Fruit fly (Drosophila melanogaster): ENCODE data around the gene La.

La gene

dm6 chr2L:20326317-20326716 lies 23.5 kb downstream of the La start (continued):
- TF ChIP-seq lilli (GFP tag; optimal IDR thresholded peaks at IDR 0.05) (peak; percentile 54), lab (GFP tag; optimal IDR thresholded peaks at IDR 0.05) (peak; percentile 85), Nf-YB (GFP tag; optimal IDR thresholded peaks at IDR 0.05) (no peak), D19B (GFP tag; optimal IDR thresholded peaks at IDR 0.05) (peak; percentile 39), sug (tag; optimal IDR thresholded peaks at IDR 0.05) (no peak), Ets97D (GFP tag; optimal IDR thresholded peaks at IDR 0.05) (peak; percentile 49), CG11093 (GFP tag; IDR thresholded peaks at IDR 0.05) (peak; percentile 85), Dip2 (GFP tag; IDR thresholded peaks at IDR 0.05) (no peak), NC2β (GFP tag; optimal IDR thresholded peaks at IDR 0.05) (peak; percentile 33), CG8359 (GFP tag; optimal IDR thresholded peaks at IDR 0.05; ENCODE audit: borderline replicate concordance) (peak; percentile 77), CG15696 (tag; optimal IDR thresholded peaks at IDR 0.05) (peak; percentile 52), twi (tag; optimal IDR thresholded peaks at IDR 0.05) (no peak), CG3995 (GFP tag; optimal IDR thresholded peaks at IDR 0.05) (no peak), CG10959 (GFP tag; IDR thresholded peaks at IDR 0.05) (peak; percentile 90), CTCF (GFP tag; optimal IDR thresholded peaks at IDR 0.05) (peak; percentile 31), CG5953 (GFP tag; IDR thresholded peaks at IDR 0.05) (no peak), CG13287 (GFP tag; IDR thresholded peaks at IDR 0.05; ENCODE audit: partially characterized antibody) (peak; percentile 12; the same call in 1 of the 2 replicates), Gug (GFP tag; IDR thresholded peaks at IDR 0.05) (peak; percentile 89), BEAF-32 (GFP tag; optimal IDR thresholded peaks at IDR 0.05) (no peak), CG18476 (GFP tag; optimal IDR thresholded peaks at IDR 0.05) (peak; percentile 73), fd3F (GFP tag; optimal IDR thresholded peaks at IDR 0.05) (peak; percentile 14), mam (GFP tag; optimal IDR thresholded peaks at IDR 0.05) (peak; percentile 67), al (GFP tag; IDR thresholded peaks at IDR 0.05) (peak; percentile 39; the same call in 1 of the 2 replicates), CG30431 (GFP tag; optimal IDR thresholded peaks at IDR 0.05) (peak; percentile 52), CG12744 (GFP tag; optimal IDR thresholded peaks at IDR 0.05) (no peak), Dp (GFP tag; optimal IDR thresholded peaks at IDR 0.05) (no peak), cato (GFP tag; optimal IDR thresholded peaks at IDR 0.05; ENCODE audit: borderline replicate concordance) (peak; percentile 15), kay (GFP tag; optimal IDR thresholded peaks at IDR 0.05) (peak; percentile 74), zfh1 (GFP tag; IDR thresholded peaks at IDR 0.05) (0 out of 3 replicates have a peak, but pooled peaks have one; percentile 22), CG31224 (GFP tag; IDR thresholded peaks at IDR 0.05) (peak; percentile 70), CG3726 (GFP tag; IDR thresholded peaks at IDR 0.05) (peak; percentile 77), CG11085 (GFP tag; IDR thresholded peaks at IDR 0.05) (peak; percentile 68), ac (GFP tag; optimal IDR thresholded peaks at IDR 0.05) (no peak), fd64A (GFP tag; optimal IDR thresholded peaks at IDR 0.05) (peak; percentile 64), CG10321 (GFP tag; IDR thresholded peaks at IDR 0.05) (no peak), Stat92E (GFP tag; optimal IDR thresholded peaks at IDR 0.05) (no peak), gt (GFP tag; IDR thresholded peaks at IDR 0.05) (peak; percentile 63; the same call in 1 of the 2 replicates), CG8089 (GFP tag; optimal IDR thresholded peaks at IDR 0.05) (peak; percentile 33), pros (GFP tag; optimal IDR thresholded peaks at IDR 0.05) (peak; percentile 13), dmrt11E (tag; optimal IDR thresholded peaks at IDR 0.05) (peak; percentile 69), CG4820 (GFP tag; optimal IDR thresholded peaks at IDR 0.05) (peak; percentile 89), CG10366 (GFP tag; IDR thresholded peaks at IDR 0.05) (peak; percentile 47), fd96Cb (tag; optimal IDR thresholded peaks at IDR 0.05) (peak; percentile 80), jing (GFP tag; optimal IDR thresholded peaks at IDR 0.05) (peak; percentile 28), klu (GFP tag; IDR thresholded peaks at IDR 0.05) (0 out of 2 replicates have a peak, but pooled peaks have one; percentile 27), crol (GFP tag; IDR thresholded peaks at IDR 0.05) (no peak), phol (tag; optimal IDR thresholded peaks at IDR 0.05) (peak; percentile 85), fu2 (GFP tag; optimal IDR thresholded peaks at IDR 0.05) (no peak), Hr39 (optimal IDR thresholded peaks at IDR 0.05) (no peak), dysf (GFP tag; IDR thresholded peaks at IDR 0.05) (peak; percentile 75), Nf-YC (tag; optimal IDR thresholded peaks at IDR 0.05) (no peak), zfh2 (GFP tag; optimal IDR thresholded peaks at IDR 0.05) (no peak)

All from whole organism, embryonic.